Fruit fly (Drosophila melanogaster) whole organism, adult: Measurements from ENCODE around the gene CG4650.

Experiments
- CG14711 ChIP-seq: fragments of 200-800 bp; sonication (Bioruptor generic); optimal IDR thresholded peaks from 2 replicates; lab custom pipeline; 2018; ENCODE audit warnings: missing biosample characterization, mild to moderate bottlenecking, missing genetic modification characterization, moderate library complexity
- CG33017 ChIP-seq: fragments of 200-800 bp; sonication (Bioruptor generic); optimal IDR thresholded peaks from 2 replicates; lab custom pipeline; 2018; ENCODE audit warnings: missing biosample characterization, mild to moderate bottlenecking, missing genetic modification characterization, moderate library complexity
- Crg-1 ChIP-seq: fragments of 200-800 bp; sonication (Bioruptor generic); optimal IDR thresholded peaks from 2 replicates; lab custom pipeline; 2016; ENCODE audit warnings: missing biosample characterization, missing genetic modification characterization
- Hr96 ChIP-seq: fragments of 200-800 bp; sonication (Bioruptor generic); optimal IDR thresholded peaks from 2 replicates; lab custom pipeline; 2016; ENCODE audit warnings: missing biosample characterization, missing genetic modification characterization
- bab1 ChIP-seq: fragments of 200-800 bp; sonication (Bioruptor generic); optimal IDR thresholded peaks from 3 replicates; lab custom pipeline; 2019; ENCODE audit warnings: missing biosample characterization, mild to moderate bottlenecking, missing genetic modification characterization, moderate library complexity
- kay ChIP-seq: fragments of 200-800 bp; sonication (Bioruptor generic); peaks from one replicate; lab custom pipeline; 2016; ENCODE audit warnings: missing biosample characterization, missing genetic modification characterization, borderline replicate concordance
- toe ChIP-seq: fragments of 200-800 bp; sonication (Bioruptor generic); optimal IDR thresholded peaks from 2 replicates; lab custom pipeline; 2016; ENCODE audit warnings: missing biosample characterization, missing genetic modification characterization

DNA sequence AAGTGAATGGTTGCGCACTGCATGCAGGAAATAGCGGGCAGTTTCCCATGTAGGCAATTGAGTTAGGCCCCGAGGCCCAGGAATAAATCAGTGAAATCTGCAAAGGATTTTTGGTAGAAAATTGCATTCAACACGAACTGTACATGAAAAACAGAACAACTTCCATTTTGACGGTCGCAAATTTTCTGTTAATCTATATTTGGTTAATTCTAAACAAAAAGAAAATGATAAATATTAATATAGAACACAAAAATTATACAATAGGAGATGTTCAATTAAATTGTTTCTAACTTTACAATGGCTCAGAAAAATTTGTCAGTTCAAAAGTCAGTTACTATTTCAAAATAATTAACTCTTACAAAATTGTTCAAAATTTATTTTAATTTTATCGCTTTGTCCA is 27.3 kb upstream of the CG4650 start, which contains the start of gene CG33308:
- TF ChIP-seq bab1 (GFP tag; lab: Kevin White, UChicago) (no peak), kay (GFP tag; lab: Kevin White, UChicago) (no peak), CG14711 (tag; lab: Kevin White, UChicago) (no peak), CG33017 (tag; lab: Kevin White, UChicago) (no peak), toe (no peak), Crg-1 (GFP tag; lab: Kevin White, UChicago) (no peak), Hr96 (GFP tag; lab: Kevin White, UChicago) (no peak)
